Worm (Caenorhabditis elegans): ENCODE results near the gene hlh-34.

hlh-34 gene

ce11 chrV:13751811-13752210 lies 44.6 kb upstream of the hlh-34 start, which contains the start of gene cld-9:
Gene cld-9, minus strand, starts transcription at chrV:13751891.
- no peak for TF ChIP-seq F37D6.2 (tag; optimal IDR thresholded peaks at IDR 0.05)
- TF ChIP-seq pqm-1 (tag; optimal IDR thresholded peaks at IDR 0.05), result peak; percentile 51
- TF ChIP-seq dmd-6 (GFP tag; IDR thresholded peaks at IDR 0.05), result peak; percentile 65
- TF ChIP-seq hlh-11 (tag; optimal IDR thresholded peaks at IDR 0.05), result peak; percentile 7
- TF ChIP-seq fkh-10 (GFP tag; optimal IDR thresholded peaks at IDR 0.05), result no peak
- TF ChIP-seq php-3 (GFP tag; IDR thresholded peaks at IDR 0.05), result 0 out of 2 replicates have a peak, but pooled peaks have one; percentile 30
- peak; percentile 0 for TF ChIP-seq nhr-28 (tag; optimal IDR thresholded peaks at IDR 0.05)
- TF ChIP-seq nhr-77 (tag; optimal IDR thresholded peaks at IDR 0.05), result peak; percentile 28
- TF ChIP-seq daf-16 (GFP tag; optimal IDR thresholded peaks at IDR 0.05), result no peak
- peak; percentile 63 for TF ChIP-seq daf-16 (tag; optimal IDR thresholded peaks at IDR 0.05)

DNA sequence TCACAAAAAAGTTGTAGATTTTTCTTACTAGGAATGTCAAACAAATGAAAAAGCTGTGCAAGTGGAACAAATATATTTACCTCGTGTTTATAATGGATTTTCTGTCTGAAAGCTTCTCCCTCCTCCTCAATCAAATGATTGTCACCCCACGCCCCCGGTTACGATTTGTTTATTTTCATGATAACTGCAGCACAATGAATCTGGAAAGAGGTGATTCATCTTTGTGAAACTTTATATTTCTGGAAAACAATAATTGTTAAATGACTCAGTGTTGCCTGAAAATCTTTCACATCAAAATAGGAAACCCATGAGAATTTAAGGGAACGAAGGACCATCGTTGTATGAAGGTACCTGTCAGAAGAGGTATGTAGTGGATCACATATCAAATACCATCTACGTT lies 41.5 kb upstream of the hlh-34 start, which contains the start of gene F35E12.10:
TSS of gene F35E12.10 (minus strand) at position 101 of the 400 bp plus-strand sequence.
- TF ChIP-seq zip-11 (GFP tag; IDR thresholded peaks at IDR 0.05) (no peak), aha-1 (tag) (peak; percentile 69), daf-8 (GFP tag; IDR thresholded peaks at IDR 0.05) (no peak), lin-1 (GFP tag; IDR thresholded peaks at IDR 0.05) (no peak), lin-39 (tag; optimal IDR thresholded peaks at IDR 0.05) (no peak), T20F7.1 (GFP tag; optimal IDR thresholded peaks at IDR 0.05) (no peak), duxl-1 (tag; optimal IDR thresholded peaks at IDR 0.05; ENCODE audit: poor library complexity) (no peak), unc-62 (GFP tag; optimal IDR thresholded peaks at IDR 0.05 in 1 of 2) (peak in 1 of 2 experiments; percentile 37), unc-62 (tag; optimal IDR thresholded peaks at IDR 0.05) (no peak)

ce11 chrV:13744901-13745300 lies 37.7 kb upstream of the hlh-34 start, which contains the start of gene F35E12.9:
Gene F35E12.9, minus strand, starts transcription at chrV:13745127.
- TF ChIP-seq nhr-6 (tag; optimal IDR thresholded peaks at IDR 0.05) (peak; percentile 45), aha-1 (tag) (peak; percentile 85), dve-1 (tag; optimal IDR thresholded peaks at IDR 0.05; ENCODE audit: insufficient read depth) (peak; percentile 87), pqm-1 (tag; optimal IDR thresholded peaks at IDR 0.05) (peak; percentile 98), nhr-28 (tag; optimal IDR thresholded peaks at IDR 0.05) (peak; percentile 83), php-3 (GFP tag; IDR thresholded peaks at IDR 0.05) (peak; percentile 78), snpc-4 (tag; optimal IDR thresholded peaks at IDR 0.05) (no peak), dmd-6 (GFP tag; IDR thresholded peaks at IDR 0.05) (peak; percentile 81), ZK546.5 (tag; optimal IDR thresholded peaks at IDR 0.05) (no peak), hlh-11 (tag; optimal IDR thresholded peaks at IDR 0.05) (peak; percentile 59), nhr-102 (tag; optimal IDR thresholded peaks at IDR 0.05) (peak; percentile 24), aly-2 (tag; optimal IDR thresholded peaks at IDR 0.05) (no peak), lim-7 (GFP tag; IDR thresholded peaks at IDR 0.05) (no peak), ZK337.2 (GFP tag; IDR thresholded peaks at IDR 0.05) (no peak), gei-8 (GFP tag; optimal IDR thresholded peaks at IDR 0.05) (no peak), F37D6.2 (tag; optimal IDR thresholded peaks at IDR 0.05) (no peak), daf-16 (GFP tag; optimal IDR thresholded peaks at IDR 0.05) (no peak), daf-16 (tag; optimal IDR thresholded peaks at IDR 0.05) (peak; percentile 85), mep-1 (tag; optimal IDR thresholded peaks at IDR 0.05) (peak; percentile 23), tra-1 (GFP tag; IDR thresholded peaks at IDR 0.05) (no peak), mes-2 (tag; optimal IDR thresholded peaks at IDR 0.05; ENCODE audit: poor library complexity, severe bottlenecking) (no peak), nhr-77 (tag; optimal IDR thresholded peaks at IDR 0.05) (peak; percentile 35), nhr-48 (tag; optimal IDR thresholded peaks at IDR 0.05) (peak; percentile 33), ceh-62 (tag; optimal IDR thresholded peaks at IDR 0.05) (no peak), sdz-12 (GFP tag; optimal IDR thresholded peaks at IDR 0.05) (no peak), zip-2 (tag; optimal IDR thresholded peaks at IDR 0.05) (peak; percentile 16), lin-1 (GFP tag; IDR thresholded peaks at IDR 0.05) (no peak), Y75B8A.6 (GFP tag; IDR thresholded peaks at IDR 0.05) (no peak)

ce11 chrV:13739901-13740300 lies 32.7 kb upstream of the hlh-34 start:
- TF ChIP-seq pqm-1 (tag; optimal IDR thresholded peaks at IDR 0.05) (peak; percentile 72), hif-1 (tag; optimal IDR thresholded peaks at IDR 0.05) (no peak), hlh-11 (tag; optimal IDR thresholded peaks at IDR 0.05) (peak; percentile 30), spr-3 (GFP tag; optimal IDR thresholded peaks at IDR 0.05) (no peak), skn-1 (tag; optimal IDR thresholded peaks at IDR 0.05) (no peak), dpl-1 (GFP tag; optimal IDR thresholded peaks at IDR 0.05) (no peak), lin-15B (tag; optimal IDR thresholded peaks at IDR 0.05) (no peak), Y5F2A.4 (GFP tag; optimal IDR thresholded peaks at IDR 0.05) (no peak), F49E8.2 (tag; optimal IDR thresholded peaks at IDR 0.05; ENCODE audit: borderline replicate concordance) (no peak), dmd-6 (GFP tag; IDR thresholded peaks at IDR 0.05) (peak; percentile 38; the same call in 1 of the 2 replicates), php-3 (GFP tag; IDR thresholded peaks at IDR 0.05) (no peak), nhr-28 (tag; optimal IDR thresholded peaks at IDR 0.05) (peak; percentile 94), tra-1 (GFP tag; IDR thresholded peaks at IDR 0.05) (no peak), egl-43 (GFP tag; IDR thresholded peaks at IDR 0.05) (no peak), lin-29 (GFP tag; IDR thresholded peaks at IDR 0.05) (no peak), dve-1 (tag; optimal IDR thresholded peaks at IDR 0.05; ENCODE audit: insufficient read depth) (peak; percentile 81), daf-16 (GFP tag; optimal IDR thresholded peaks at IDR 0.05) (no peak), daf-16 (tag; optimal IDR thresholded peaks at IDR 0.05) (peak; percentile 67), fkh-10 (GFP tag; optimal IDR thresholded peaks at IDR 0.05) (no peak), nhr-102 (tag; optimal IDR thresholded peaks at IDR 0.05) (peak; percentile 0)
